Worm (Caenorhabditis elegans): ENCODE measurements around the gene ent-7.
"Not testable (repeated sequence)": the region's sequence is repeated elsewhere in the genome, so short reads cannot be mapped to it uniquely, and the experiment has no call there.

The ent-7 gene

ce11 chrIV:10021283-10021682 lies 4.2 kb downstream of the ent-7 start, which contains the start of gene F44D12.19:
TSS of gene F44D12.19 (plus strand) at chrIV:10021583.
- TF ChIP-seq tab-1 (GFP tag; IDR thresholded peaks at IDR 0.05) (no peak), cog-1 (tag; optimal IDR thresholded peaks at IDR 0.05) (no peak), med-1 (GFP tag; optimal IDR thresholded peaks at IDR 0.05; ENCODE audit: insufficient read depth) (no peak), ref-1 (GFP tag; conservative IDR thresholded peaks at IDR 0.05) (no peak), ztf-29 (GFP tag; IDR thresholded peaks at IDR 0.05) (no peak), T22C8.4 (GFP tag; IDR thresholded peaks at IDR 0.05) (no peak), ztf-23 (GFP tag; IDR thresholded peaks at IDR 0.05) (no peak)

- no peak for TF ChIP-seq ztf-23 (GFP tag; IDR thresholded peaks at IDR 0.05)
- no peak for TF ChIP-seq ref-1 (GFP tag; conservative IDR thresholded peaks at IDR 0.05)
- TF ChIP-seq ztf-29 (GFP tag; IDR thresholded peaks at IDR 0.05): no peak
- no peak for TF ChIP-seq cog-1 (tag; optimal IDR thresholded peaks at IDR 0.05)
- no peak for TF ChIP-seq klf-2 (GFP tag; conservative IDR thresholded peaks at IDR 0.05)
- no peak for TF ChIP-seq med-1 (GFP tag; optimal IDR thresholded peaks at IDR 0.05; ENCODE audit: insufficient read depth)
These were observed 5.9 kb downstream of the ent-7 start, which contains the start of gene F44D12.8 for ce11 chrIV:10022991-10023390. TSS of gene F44D12.8 (plus strand) at chrIV:10023291.

ce11 chrIV:10026129-10026528 lies 9.1 kb downstream of the ent-7 start:
- TF ChIP-seq med-1 (GFP tag; optimal IDR thresholded peaks at IDR 0.05; ENCODE audit: insufficient read depth) (no peak), ztf-29 (GFP tag; IDR thresholded peaks at IDR 0.05) (no peak), klf-2 (GFP tag; conservative IDR thresholded peaks at IDR 0.05) (no peak), tab-1 (GFP tag; IDR thresholded peaks at IDR 0.05) (no peak)

- TF ChIP-seq ztf-23 (GFP tag; IDR thresholded peaks at IDR 0.05): no peak
- no peak for TF ChIP-seq T22C8.4 (GFP tag; IDR thresholded peaks at IDR 0.05)
- TF ChIP-seq med-1 (GFP tag; optimal IDR thresholded peaks at IDR 0.05; ENCODE audit: insufficient read depth): no peak
- no peak for TF ChIP-seq tab-1 (GFP tag; IDR thresholded peaks at IDR 0.05)
These were observed 10.5 kb downstream of the ent-7 start, which contains the start of gene gipc-2 for ce11 chrIV:10027566-10027965. TSS of gene gipc-2 (minus strand) at chrIV:10027666.

- TF ChIP-seq cog-1 (tag; optimal IDR thresholded peaks at IDR 0.05); T22C8.4 (GFP tag; IDR thresholded peaks at IDR 0.05); ref-1 (GFP tag; conservative IDR thresholded peaks at IDR 0.05): not testable (repeated sequence)
These were observed 11.7 kb downstream of the ent-7 start, which contains the start of the genes F44D12.16 and msd-2 for ce11 chrIV:10028779-10029178. TSS of gene F44D12.16 (plus strand) at chrIV:10029079. TSS of gene msd-2 (plus strand) at chrIV:10029083.

- TF ChIP-seq tab-1 (GFP tag; IDR thresholded peaks at IDR 0.05) (no peak), cog-1 (tag; optimal IDR thresholded peaks at IDR 0.05) (no peak)
These were observed 16.0 kb downstream of the ent-7 start, which contains the start of gene F44D12.6 for ce11 chrIV:10033053-10033452. TSS of gene F44D12.6 (plus strand) at chrIV:10033353.

- no peak for TF ChIP-seq cog-1 (tag; optimal IDR thresholded peaks at IDR 0.05)
- no peak for TF ChIP-seq T22C8.4 (GFP tag; IDR thresholded peaks at IDR 0.05)
- TF ChIP-seq ref-1 (GFP tag; conservative IDR thresholded peaks at IDR 0.05): no peak
- no peak for TF ChIP-seq ztf-29 (GFP tag; IDR thresholded peaks at IDR 0.05)
- TF ChIP-seq med-1 (GFP tag; optimal IDR thresholded peaks at IDR 0.05; ENCODE audit: insufficient read depth): no peak
- TF ChIP-seq klf-2 (GFP tag; conservative IDR thresholded peaks at IDR 0.05): no peak
- no peak for TF ChIP-seq tab-1 (GFP tag; IDR thresholded peaks at IDR 0.05)
- no peak for TF ChIP-seq flt-1 (GFP tag; IDR thresholded peaks at IDR 0.05)
- TF ChIP-seq ztf-23 (GFP tag; IDR thresholded peaks at IDR 0.05): no peak
These were observed 19.9 kb downstream of the ent-7 start, which contains the start of gene F44D12.10 for ce11 chrIV:10036966-10037365. TSS of gene F44D12.10 (minus strand) at chrIV:10037066.

ce11 chrIV:10040803-10041202 lies 23.7 kb downstream of the ent-7 start, which contains the start of gene dhs-31:
TSS of gene dhs-31 (minus strand) at chrIV:10040903.
- TF ChIP-seq cog-1 (tag; optimal IDR thresholded peaks at IDR 0.05) (no peak), tab-1 (GFP tag; IDR thresholded peaks at IDR 0.05) (no peak), med-1 (GFP tag; optimal IDR thresholded peaks at IDR 0.05; ENCODE audit: insufficient read depth) (no peak), klf-2 (GFP tag; conservative IDR thresholded peaks at IDR 0.05) (no peak), ztf-23 (GFP tag; IDR thresholded peaks at IDR 0.05) (no peak), flt-1 (GFP tag; IDR thresholded peaks at IDR 0.05) (no peak), ref-1 (GFP tag; conservative IDR thresholded peaks at IDR 0.05) (no peak), ztf-29 (GFP tag; IDR thresholded peaks at IDR 0.05) (no peak), T22C8.4 (GFP tag; IDR thresholded peaks at IDR 0.05) (no peak)

ce11 chrIV:10042881-10043280 lies 25.8 kb downstream of the ent-7 start, which contains the start of gene frk-1:
TSS of gene frk-1 (plus strand) at chrIV:10043181.
- TF ChIP-seq tab-1 (GFP tag; IDR thresholded peaks at IDR 0.05) (no peak), flt-1 (GFP tag; IDR thresholded peaks at IDR 0.05) (no peak), klf-2 (GFP tag; conservative IDR thresholded peaks at IDR 0.05) (no peak), med-1 (GFP tag; optimal IDR thresholded peaks at IDR 0.05; ENCODE audit: insufficient read depth) (no peak), cog-1 (tag; optimal IDR thresholded peaks at IDR 0.05) (no peak), T22C8.4 (GFP tag; IDR thresholded peaks at IDR 0.05) (no peak), ztf-23 (GFP tag; IDR thresholded peaks at IDR 0.05) (no peak), ztf-29 (GFP tag; IDR thresholded peaks at IDR 0.05) (no peak), ref-1 (GFP tag; conservative IDR thresholded peaks at IDR 0.05) (no peak)

ce11 chrIV:10046005-10046404 lies 28.9 kb downstream of the ent-7 start:
- TF ChIP-seq tab-1 (GFP tag; IDR thresholded peaks at IDR 0.05): no peak
- no peak for TF ChIP-seq klf-2 (GFP tag; conservative IDR thresholded peaks at IDR 0.05)
- no peak for TF ChIP-seq ztf-23 (GFP tag; IDR thresholded peaks at IDR 0.05)
- TF ChIP-seq cog-1 (tag; optimal IDR thresholded peaks at IDR 0.05): no peak
- no peak for TF ChIP-seq T22C8.4 (GFP tag; IDR thresholded peaks at IDR 0.05)
- TF ChIP-seq med-1 (GFP tag; optimal IDR thresholded peaks at IDR 0.05; ENCODE audit: insufficient read depth): no peak
- TF ChIP-seq ztf-29 (GFP tag; IDR thresholded peaks at IDR 0.05): no peak
- TF ChIP-seq flt-1 (GFP tag; IDR thresholded peaks at IDR 0.05): no peak

All from whole organism, midembryonic.